Fruit fly (Drosophila melanogaster) whole organism, adult: ENCODE results near the gene CG1575.

Experiments used
- CG11617 ChIP-seq: fragments of 200-800 bp; sonication (Bioruptor generic); optimal IDR thresholded peaks from 2 replicates; lab custom pipeline; 2017; ENCODE audit warnings: mild to moderate bottlenecking, missing biosample characterization, missing genetic modification reagents, missing genetic modification characterization
- CG12768 ChIP-seq: fragments of 200-800 bp; sonication (Bioruptor generic); optimal IDR thresholded peaks from 2 replicates; lab custom pipeline; 2017; ENCODE audit warnings: missing biosample characterization, missing genetic modification characterization, mild to moderate bottlenecking, moderate library complexity, missing genetic modification reagents
- CG14711 ChIP-seq: fragments of 200-800 bp; sonication (Bioruptor generic); optimal IDR thresholded peaks from 2 replicates; lab custom pipeline; 2018; ENCODE audit warnings: missing biosample characterization, mild to moderate bottlenecking, missing genetic modification characterization, moderate library complexity
- CG1620 ChIP-seq: fragments of 200-800 bp; sonication (Bioruptor generic); optimal IDR thresholded peaks from 2 replicates; lab custom pipeline; 2016; ENCODE audit warnings: missing biosample characterization, missing genetic modification characterization
- CG33017 ChIP-seq: fragments of 200-800 bp; sonication (Bioruptor generic); optimal IDR thresholded peaks from 2 replicates; lab custom pipeline; 2018; ENCODE audit warnings: missing biosample characterization, mild to moderate bottlenecking, missing genetic modification characterization, moderate library complexity
- CG5204 ChIP-seq: fragments of 200-800 bp; sonication (Bioruptor generic); optimal IDR thresholded peaks from 2 replicates; lab custom pipeline; 2016; ENCODE audit warnings: missing biosample characterization, missing genetic modification characterization
- CG7045 ChIP-seq: fragments of 200-800 bp; sonication (Bioruptor generic); optimal IDR thresholded peaks from 2 replicates; lab custom pipeline; 2017; ENCODE audit warnings: missing biosample characterization, mild to moderate bottlenecking, missing genetic modification characterization
- CG7101 ChIP-seq: fragments of 200-800 bp; sonication (Bioruptor generic); optimal IDR thresholded peaks from 2 replicates; lab custom pipeline; 2018; ENCODE audit warnings: missing biosample characterization, mild to moderate bottlenecking, missing genetic modification characterization, moderate library complexity
- Clk ChIP-seq: fragments of 200-800 bp; sonication (Bioruptor generic); optimal IDR thresholded peaks from 2 replicates; lab custom pipeline; 2017; ENCODE audit warnings: missing biosample characterization, missing genetic modification characterization
- Crg-1 ChIP-seq: fragments of 200-800 bp; sonication (Bioruptor generic); optimal IDR thresholded peaks from 2 replicates; lab custom pipeline; 2016; ENCODE audit warnings: missing biosample characterization, missing genetic modification characterization
- Hr96 ChIP-seq: fragments of 200-800 bp; sonication (Bioruptor generic); optimal IDR thresholded peaks from 2 replicates; lab custom pipeline; 2016; ENCODE audit warnings: missing biosample characterization, missing genetic modification characterization
- Mnt ChIP-seq: fragments of 200-800 bp; sonication (Bioruptor generic); optimal IDR thresholded peaks from 2 replicates; lab custom pipeline; 2016; ENCODE audit warnings: missing biosample characterization, mild to moderate bottlenecking, missing genetic modification characterization
- bab1 ChIP-seq: fragments of 200-800 bp; sonication (Bioruptor generic); optimal IDR thresholded peaks from 3 replicates; lab custom pipeline; 2019; ENCODE audit warnings: missing biosample characterization, mild to moderate bottlenecking, missing genetic modification characterization, moderate library complexity
- cic ChIP-seq: fragments of 200-800 bp; sonication (Bioruptor generic); optimal IDR thresholded peaks from 2 replicates; lab custom pipeline; 2017; ENCODE audit warnings: missing biosample characterization, mild to moderate bottlenecking, missing genetic modification characterization, moderate library complexity
- cnc ChIP-seq, 2 experiments: fragments of >200 bp; optimal IDR thresholded peaks; 2 replicates each; lab custom pipeline; 2017
- kay ChIP-seq: fragments of 200-800 bp; sonication (Bioruptor generic); peaks from one replicate; lab custom pipeline; 2016; ENCODE audit warnings: missing biosample characterization, missing genetic modification characterization, borderline replicate concordance
- ovo ChIP-seq: fragments of 200-800 bp; sonication (Bioruptor generic); optimal IDR thresholded peaks from 2 replicates; lab custom pipeline; 2016; ENCODE audit warnings: missing biosample characterization, missing genetic modification characterization
- pad ChIP-seq: fragments of 200-800 bp; sonication (Bioruptor generic); optimal IDR thresholded peaks from 3 replicates; lab custom pipeline; 2017; ENCODE audit warnings: missing biosample characterization, missing genetic modification characterization, mild to moderate bottlenecking, moderate library complexity, missing genetic modification reagents
- tj ChIP-seq: fragments of 200-800 bp; sonication (Bioruptor generic); optimal IDR thresholded peaks from 3 replicates; lab custom pipeline; 2017; ENCODE audit warnings: missing biosample characterization, mild to moderate bottlenecking, missing genetic modification characterization, moderate library complexity
- toe ChIP-seq: fragments of 200-800 bp; sonication (Bioruptor generic); optimal IDR thresholded peaks from 2 replicates; lab custom pipeline; 2016; ENCODE audit warnings: missing biosample characterization, missing genetic modification characterization

CG1575 gene

dm6 chrX:8120939-8121338, 4.1 kb downstream of the CG1575 start, which contains the start of gene CG2260:
Gene CG2260, minus strand, starts transcription at chrX:8121147.
- TF ChIP-seq kay (GFP tag; lab: Kevin White, UChicago) (no peak), Crg-1 (GFP tag; lab: Kevin White, UChicago) (no peak), CG33017 (tag; lab: Kevin White, UChicago) (no peak), bab1 (GFP tag; lab: Kevin White, UChicago) (peak; percentile 57), CG11617 (GFP tag; lab: Kevin White, UChicago) (no peak), cic (GFP tag; lab: Kevin White, UChicago) (no peak), CG7045 (no peak), toe (GFP tag; lab: Kevin White, UChicago) (no peak), CG5204 (no peak), CG14711 (no peak), CG1620 (no peak), pad (GFP tag; lab: Kevin White, UChicago) (no peak), CG7101 (tag; lab: Kevin White, UChicago) (no peak), Mnt (peak; percentile 100)

dm6 chrX:8122834-8123233, 6.0 kb downstream of the CG1575 start:
- TF ChIP-seq CG5204 = no peak
- no peak for TF ChIP-seq cnc (optimal IDR thresholded peaks at IDR 0.05; lab: Kevin White, UChicago)
- TF ChIP-seq CG7101 (tag; lab: Kevin White, UChicago) = no peak
- TF ChIP-seq Clk (GFP tag; lab: Kevin White, UChicago) = no peak
- no peak for TF ChIP-seq Crg-1 (GFP tag; lab: Kevin White, UChicago)
- TF ChIP-seq CG14711 = no peak
- TF ChIP-seq ovo = no peak
- TF ChIP-seq CG11617 (GFP tag; lab: Kevin White, UChicago) = no peak
- TF ChIP-seq Hr96 (GFP tag; lab: Kevin White, UChicago) = no peak
- no peak for TF ChIP-seq CG1620
- TF ChIP-seq CG12768 (GFP tag; lab: Kevin White, UChicago) = no peak
- TF ChIP-seq Mnt = no peak
- TF ChIP-seq toe (GFP tag; lab: Kevin White, UChicago) = no peak
- no peak for TF ChIP-seq kay (GFP tag; lab: Kevin White, UChicago)
- TF ChIP-seq cic (GFP tag; lab: Kevin White, UChicago) = no peak
- no peak for TF ChIP-seq bab1 (GFP tag; lab: Kevin White, UChicago)
- no peak for TF ChIP-seq CG7045
- no peak for TF ChIP-seq tj
- TF ChIP-seq pad (GFP tag; lab: Kevin White, UChicago) = no peak

dm6 chrX:8125224-8125649, 8.4 kb downstream of the CG1575 start:
- TF ChIP-seq Mnt = no peak
- no peak for TF ChIP-seq cnc (optimal IDR thresholded peaks at IDR 0.05; lab: Kevin White, UChicago)
- no peak for TF ChIP-seq CG1620
- TF ChIP-seq CG33017 (tag; lab: Kevin White, UChicago) = no peak
- no peak for TF ChIP-seq Hr96 (GFP tag; lab: Kevin White, UChicago)

dm6 chrX:8126149-8126548, 9.3 kb downstream of the CG1575 start:
- no peak for TF ChIP-seq Hr96 (GFP tag; lab: Kevin White, UChicago)
- TF ChIP-seq bab1 (GFP tag; lab: Kevin White, UChicago) = no peak
- TF ChIP-seq CG7101 (tag; lab: Kevin White, UChicago) = no peak
- no peak for TF ChIP-seq tj
- no peak for TF ChIP-seq CG1620
- no peak for TF ChIP-seq Clk (GFP tag; lab: Kevin White, UChicago)
- no peak for TF ChIP-seq pad (GFP tag; lab: Kevin White, UChicago)
- TF ChIP-seq toe (GFP tag; lab: Kevin White, UChicago) = no peak
- TF ChIP-seq Mnt = no peak
- no peak for TF ChIP-seq CG33017 (tag; lab: Kevin White, UChicago)
- TF ChIP-seq CG7045 = no peak

dm6 chrX:8128133-8128532, 11.3 kb downstream of the CG1575 start:
- TF ChIP-seq CG5204 = no peak
- no peak for TF ChIP-seq ovo
- TF ChIP-seq CG33017 (tag; lab: Kevin White, UChicago) = no peak
- no peak for TF ChIP-seq CG7101 (tag; lab: Kevin White, UChicago)
- TF ChIP-seq Hr96 (GFP tag; lab: Kevin White, UChicago) = no peak
- no peak for TF ChIP-seq CG14711
- TF ChIP-seq cic (GFP tag; lab: Kevin White, UChicago) = no peak
- no peak for TF ChIP-seq Mnt
- TF ChIP-seq pad (GFP tag; lab: Kevin White, UChicago) = no peak

dm6 chrX:8129204-8129997, 12.6 kb downstream of the CG1575 start, which contains the start of gene CG2116:
Gene CG2116, plus strand, starts transcription at chrX:8129812.
- TF ChIP-seq toe (GFP tag; lab: Kevin White, UChicago) = peak; percentile 8
- peak; percentile 24 for TF ChIP-seq CG1620
- no peak for TF ChIP-seq CG14711
- TF ChIP-seq Hr96 (GFP tag; lab: Kevin White, UChicago) = no peak
- TF ChIP-seq bab1 (GFP tag; lab: Kevin White, UChicago) = peak; percentile 14
- TF ChIP-seq Crg-1 (GFP tag; lab: Kevin White, UChicago) = no peak
- no peak for TF ChIP-seq cic (GFP tag; lab: Kevin White, UChicago)
- TF ChIP-seq pad (GFP tag; lab: Kevin White, UChicago) = peak; percentile 25
- peak; percentile 47 for TF ChIP-seq Mnt
- TF ChIP-seq CG7101 (tag; lab: Kevin White, UChicago) = peak; percentile 7
- TF ChIP-seq Clk (GFP tag; lab: Kevin White, UChicago) = no peak
